ENCODE assay signal across 4 fruit fly cellular contexts in genomic region chr2L:2935704-2936103, dm6.
TF ChIP-seq lines count a peak whose summit lies in the region.

No protein-coding gene starts in this region.

- TF ChIP-seq CTCF in whole organism, embryonic (GFP tag; optimal IDR thresholded peaks at IDR 0.05; lab: Kevin White, UChicago): no peak

TF ChIP-seq in whole organism, adult, 20 proteins besides CTCF, POLR2A, EP300 and RAD21:
- TF ChIP-seq cnc (optimal IDR thresholded peaks at IDR 0.05; lab: Kevin White, UChicago) (no peak), cic (GFP tag; optimal IDR thresholded peaks at IDR 0.05; lab: Kevin White, UChicago) (peak; percentile 21), CG12768 (GFP tag; optimal IDR thresholded peaks at IDR 0.05; lab: Kevin White, UChicago) (peak; percentile 6), kay (GFP tag; lab: Kevin White, UChicago; ENCODE audit: borderline replicate concordance) (no peak), CG33017 (tag; optimal IDR thresholded peaks at IDR 0.05; lab: Kevin White, UChicago) (no peak), Mnt (GFP tag; optimal IDR thresholded peaks at IDR 0.05; lab: Kevin White, UChicago) (peak; percentile 36)

TF ChIP-seq in whole organism, embryonic, 481 proteins besides CTCF, POLR2A, EP300 and RAD21:
- TF ChIP-seq sr (GFP tag; IDR thresholded peaks at IDR 0.05; lab: Robert Waterston, UW) (peak; percentile 61; the same call in 2 of the 3 replicates), CG4820 (GFP tag; optimal IDR thresholded peaks at IDR 0.05; lab: Kevin White, UChicago) (no peak), crol (GFP tag; IDR thresholded peaks at IDR 0.05; lab: Robert Waterston, UW) (peak; percentile 53; the same call in 1 of the 2 replicates), sd (tag; optimal IDR thresholded peaks at IDR 0.05; lab: Kevin White, UChicago) (peak; percentile 48), danr (GFP tag; IDR thresholded peaks at IDR 0.05; lab: Robert Waterston, UW) (no peak)

TF ChIP-seq in whole organism, prepupa, 60 proteins besides CTCF, POLR2A, EP300 and RAD21:
- no peak for TF ChIP-seq CG3032 (tag; optimal IDR thresholded peaks at IDR 0.05; lab: Kevin White, UChicago)
- TF ChIP-seq svp (GFP tag; lab: Kevin White, UChicago): peak; percentile 65

TF ChIP-seq in whole organism, wandering third instar larva, 38 proteins besides CTCF, POLR2A, EP300 and RAD21:
- TF ChIP-seq ey (GFP tag; optimal IDR thresholded peaks at IDR 0.05; lab: Kevin White, UChicago) (no peak), tai (GFP tag; optimal IDR thresholded peaks at IDR 0.05; lab: Kevin White, UChicago) (no peak), psq (GFP tag; optimal IDR thresholded peaks at IDR 0.05; lab: Kevin White, UChicago) (peak; percentile 6)
